Fruit fly (Drosophila melanogaster): ENCODE data around the gene Lint-O.

DNA sequence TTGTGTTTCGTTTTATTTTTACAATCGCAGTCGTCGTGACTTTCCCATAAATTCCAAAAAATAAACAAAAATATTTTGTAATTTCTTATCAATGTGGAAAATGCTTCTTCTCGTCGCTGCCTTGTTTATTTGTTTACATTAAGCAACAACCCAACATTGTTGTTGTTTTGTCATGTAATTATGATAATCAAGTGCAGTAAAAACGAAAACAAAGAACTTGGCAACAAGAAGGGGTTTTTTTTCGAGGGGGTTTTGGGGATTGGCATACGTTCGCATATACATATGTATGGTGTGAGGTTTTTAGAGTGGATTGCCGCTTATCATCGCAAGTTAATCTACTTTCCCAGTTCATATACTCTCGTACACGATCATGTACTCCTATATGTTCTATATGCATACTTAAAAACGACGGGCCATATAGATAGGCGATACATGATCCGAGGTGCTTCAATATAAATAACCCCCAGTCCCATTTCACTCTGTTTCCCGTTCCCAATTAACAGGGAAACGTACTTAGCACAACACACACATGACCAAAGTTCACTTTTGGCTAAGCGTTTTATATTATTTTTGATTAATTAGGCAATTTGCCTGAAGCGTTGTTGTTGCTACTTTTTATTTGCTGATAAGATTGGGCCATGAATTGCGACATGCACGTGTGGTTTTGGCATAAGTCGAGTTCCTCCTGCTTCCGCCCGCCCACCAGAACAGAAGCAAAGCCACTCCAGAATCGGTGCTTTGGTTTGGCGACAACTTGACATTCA, 44.8 kb upstream of the Lint-O start:
- no peak for TF ChIP-seq EcR (GFP tag; optimal IDR thresholded peaks at IDR 0.05)
- no peak for TF ChIP-seq CG8478 (optimal IDR thresholded peaks at IDR 0.05)
- TF ChIP-seq pan (optimal IDR thresholded peaks at IDR 0.05) = no peak
- no peak for TF ChIP-seq usp (GFP tag; optimal IDR thresholded peaks at IDR 0.05)
- TF ChIP-seq psq (optimal IDR thresholded peaks at IDR 0.05) = no peak
